Fruit fly (Drosophila melanogaster) whole organism, wandering third instar larva: ENCODE measurements around the gene wac.
A peak's percentile ranks its signal among the peaks of the same experiment; 100 is the strongest.

Experiments used
- Abd-B ChIP-seq: fragments of >200 bp; optimal IDR thresholded peaks from 2 replicates; lab custom pipeline; 2017; ENCODE audit warnings: missing biosample characterization, missing genetic modification characterization
- CG32264 ChIP-seq: fragments of 200-800 bp; sonication (Bioruptor generic); optimal IDR thresholded peaks from 2 replicates; lab custom pipeline; 2016; ENCODE audit warnings: missing biosample characterization, missing genetic modification characterization
- CG9705 ChIP-seq: fragments of 200-800 bp; sonication (Bioruptor generic); optimal IDR thresholded peaks from 2 replicates; lab custom pipeline; 2018; ENCODE audit warnings: missing biosample characterization, mild to moderate bottlenecking, missing genetic modification characterization
- CrebA ChIP-seq: fragments of 200-800 bp; sonication (Bioruptor generic); optimal IDR thresholded peaks from 2 replicates; lab custom pipeline; 2016; ENCODE audit warnings: missing biosample characterization, mild to moderate bottlenecking, missing genetic modification characterization, borderline replicate concordance
- Dfd ChIP-seq: fragments of >200 bp; optimal IDR thresholded peaks from 2 replicates; lab custom pipeline; 2017; ENCODE audit warnings: missing biosample characterization, missing genetic modification characterization
- Dif ChIP-seq: fragments of 200-275, 200-300 bp; sonication (Bioruptor generic); optimal IDR thresholded peaks from 2 replicates; lab custom pipeline; 2018; ENCODE audit warnings: missing biosample characterization, missing genetic modification characterization; ENCODE audit not compliant: partially characterized antibody
- GATAd ChIP-seq: sonication (Bioruptor generic); optimal IDR thresholded peaks from 2 replicates; lab custom pipeline; 2016; ENCODE audit warnings: missing biosample characterization, missing genetic modification characterization
- HLH106 ChIP-seq: fragments of 200-800 bp; optimal IDR thresholded peaks from 3 replicates; lab custom pipeline; 2019; ENCODE audit warnings: missing biosample characterization, mild to moderate bottlenecking, missing genetic modification characterization, moderate library complexity
- Hnf4 ChIP-seq: fragments of 200-800 bp; sonication (Bioruptor generic); optimal IDR thresholded peaks from 2 replicates; lab custom pipeline; 2016; ENCODE audit warnings: missing biosample characterization, mild to moderate bottlenecking, missing genetic modification characterization
- Hr78 ChIP-seq: fragments of >200 bp; optimal IDR thresholded peaks from 2 replicates; lab custom pipeline; 2017; ENCODE audit warnings: missing biosample characterization, missing genetic modification characterization
- Hr83 ChIP-seq: fragments of 200-300 bp; sonication (Bioruptor generic); optimal IDR thresholded peaks from 2 replicates; lab custom pipeline; 2016; ENCODE audit warnings: missing biosample characterization, mild to moderate bottlenecking, missing genetic modification characterization, moderate library complexity; ENCODE audit not compliant: poor library complexity, severe bottlenecking
- Jra ChIP-seq: sonication (Bioruptor generic); optimal IDR thresholded peaks from 2 replicates; lab custom pipeline; 2016; ENCODE audit warnings: missing biosample characterization, missing genetic modification characterization
- Mio ChIP-seq: sonication (Bioruptor generic); optimal IDR thresholded peaks from 2 replicates; lab custom pipeline; 2016; ENCODE audit warnings: missing biosample characterization, missing genetic modification characterization
- Myc ChIP-seq: fragments of >200 bp; optimal IDR thresholded peaks from 2 replicates; lab custom pipeline; 2017
- N ChIP-seq: fragments of >200 bp; optimal IDR thresholded peaks from 2 replicates; lab custom pipeline; 2018; ENCODE audit warnings: missing biosample characterization, missing external identifiers, missing genetic modification characterization
- OdsH ChIP-seq: fragments of 200-800 bp; sonication (Bioruptor generic); optimal IDR thresholded peaks from 2 replicates; lab custom pipeline; 2016; ENCODE audit warnings: missing biosample characterization, mild to moderate bottlenecking, missing genetic modification characterization
- Rel ChIP-seq, 2 experiments: fragments of 200-800 bp; sonication (Bioruptor generic) in 1 of 2; optimal IDR thresholded peaks; 2 replicates in 1 of 2; 3 replicates in 1 of 2; lab custom pipeline; 2016 to 2019; ENCODE audit warnings: mild to moderate bottlenecking in 2 of 2, missing biosample characterization in 2 of 2, missing genetic modification characterization in 2 of 2, moderate library complexity in 1 of 2
- Sp1 ChIP-seq: fragments of 200-800 bp; sonication (Bioruptor generic); optimal IDR thresholded peaks from 3 replicates; lab custom pipeline; 2019; ENCODE audit warnings: missing biosample characterization, mild to moderate bottlenecking, missing genetic modification characterization, moderate library complexity
- Vsx2 ChIP-seq: fragments of 200-300, 225-300 bp; sonication (Bioruptor generic); optimal IDR thresholded peaks from 2 replicates; lab custom pipeline; 2018; ENCODE audit warnings: missing biosample characterization, missing genetic modification characterization; ENCODE audit not compliant: partially characterized antibody
- br ChIP-seq: fragments of 200-800 bp; sonication (Bioruptor generic); optimal IDR thresholded peaks from 2 replicates; lab custom pipeline; 2016; ENCODE audit warnings: missing biosample characterization, missing genetic modification characterization
- brk ChIP-seq: fragments of 200-800 bp; sonication (Bioruptor generic); optimal IDR thresholded peaks from 2 replicates; lab custom pipeline; 2016; ENCODE audit warnings: missing biosample characterization, mild to moderate bottlenecking, missing genetic modification characterization
- dl ChIP-seq, 2 experiments: fragments of 175-275, 200-275 bp in 1 of 2; fragments of 200-275 bp in 1 of 2; sonication (Bioruptor generic); optimal IDR thresholded peaks; lab custom pipeline; 2018; ENCODE audit warnings: mild to moderate bottlenecking in 2 of 2, missing biosample characterization in 2 of 2, missing genetic modification characterization in 2 of 2, moderate library complexity in 2 of 2; ENCODE audit not compliant: partially characterized antibody in 2 of 2, insufficient read depth in 1 of 2
- dmrt93B ChIP-seq: fragments of 200-800 bp; sonication (Bioruptor generic); optimal IDR thresholded peaks from 2 replicates; lab custom pipeline; 2018; ENCODE audit warnings: missing biosample characterization, mild to moderate bottlenecking, missing genetic modification characterization
- dsf ChIP-seq: sonication (Bioruptor generic); optimal IDR thresholded peaks from 2 replicates; lab custom pipeline; 2016; ENCODE audit warnings: missing biosample characterization, missing genetic modification characterization, borderline replicate concordance
- ey ChIP-seq: fragments of 200-800 bp; sonication (Bioruptor generic); optimal IDR thresholded peaks from 2 replicates; lab custom pipeline; 2016; ENCODE audit warnings: missing biosample characterization, missing genetic modification characterization
- foxo ChIP-seq, 2 experiments: fragments of 200-800 bp; sonication (Bioruptor generic); optimal IDR thresholded peaks; 2 replicates in 1 of 2; 3 replicates in 1 of 2; lab custom pipeline; 2016 to 2017; ENCODE audit warnings: missing biosample characterization in 2 of 2, missing genetic modification characterization in 2 of 2
- fru ChIP-seq: fragments of 200-800 bp; sonication (Bioruptor generic); optimal IDR thresholded peaks from 3 replicates; lab custom pipeline; 2016; ENCODE audit warnings: missing biosample characterization, mild to moderate bottlenecking, missing genetic modification characterization
- h ChIP-seq: fragments of 200-800 bp; sonication (Bioruptor generic); optimal IDR thresholded peaks from 3 replicates; lab custom pipeline; 2016; ENCODE audit warnings: missing biosample characterization, mild to moderate bottlenecking, missing genetic modification characterization
- jim ChIP-seq: fragments of 175-275, 200-325 bp; sonication (Bioruptor generic); optimal IDR thresholded peaks from 2 replicates; lab custom pipeline; 2016; ENCODE audit warnings: missing biosample characterization, mild to moderate bottlenecking, missing genetic modification characterization
- lola ChIP-seq: fragments of >200 bp; optimal IDR thresholded peaks from 2 replicates; lab custom pipeline; 2017; ENCODE audit warnings: missing biosample characterization, missing genetic modification characterization
- pan ChIP-seq: fragments of >200 bp; optimal IDR thresholded peaks from 2 replicates; lab custom pipeline; 2017
- psq ChIP-seq: fragments of 200-800 bp; sonication (Bioruptor generic); optimal IDR thresholded peaks from 3 replicates; lab custom pipeline; 2017; ENCODE audit warnings: missing biosample characterization, mild to moderate bottlenecking, missing genetic modification characterization, moderate library complexity
- rgr ChIP-seq: fragments of 200-800 bp; sonication (Bioruptor generic); optimal IDR thresholded peaks from 3 replicates; lab custom pipeline; 2016; ENCODE audit warnings: missing biosample characterization, mild to moderate bottlenecking, missing genetic modification characterization
- sage ChIP-seq: fragments of 200-800 bp; sonication (Bioruptor generic); optimal IDR thresholded peaks from 2 replicates; lab custom pipeline; 2016; ENCODE audit warnings: missing biosample characterization, mild to moderate bottlenecking, missing genetic modification characterization
- sv ChIP-seq: fragments of 200-800 bp; sonication (Bioruptor generic); optimal IDR thresholded peaks from 3 replicates; lab custom pipeline; 2016; ENCODE audit warnings: missing biosample characterization, missing genetic modification characterization
- tai ChIP-seq: sonication (Bioruptor generic); optimal IDR thresholded peaks from 2 replicates; lab custom pipeline; 2016; ENCODE audit warnings: missing biosample characterization, missing genetic modification characterization
- usp ChIP-seq: fragments of >200 bp; optimal IDR thresholded peaks from 2 replicates; lab custom pipeline; 2017; ENCODE audit warnings: missing biosample characterization, missing genetic modification characterization
- woc ChIP-seq: sonication (Bioruptor generic); optimal IDR thresholded peaks from 2 replicates; lab custom pipeline; 2016; ENCODE audit warnings: missing biosample characterization, mild to moderate bottlenecking, missing genetic modification characterization

Gene wac

dm6 chr3L:267083-267482 lies 9.1 kb downstream of the wac start, which contains the start of gene miple1:
TSS of gene miple1 (plus strand) at chr3L:267299.
- TF ChIP-seq woc (GFP tag; lab: Kevin White, UChicago) (no peak), CG9705 (GFP tag; lab: Kevin White, UChicago) (no peak), br (GFP tag; lab: Kevin White, UChicago) (no peak), tai (GFP tag; lab: Kevin White, UChicago) (no peak), dl (GFP tag; optimal IDR thresholded peaks at IDR 0.05; lab: Kevin White, UChicago; ENCODE audit: insufficient read depth in 1 of 2, partially characterized antibody in 2 of 2) (no peak), psq (no peak), CG32264 (GFP tag; lab: Kevin White, UChicago) (no peak), CrebA (GFP tag; lab: Kevin White, UChicago) (no peak), jim (no peak), pan (lab: Kevin White, UChicago) (no peak), fru (GFP tag; lab: Kevin White, UChicago) (no peak), sage (GFP tag; lab: Kevin White, UChicago) (no peak), usp (GFP tag; lab: Kevin White, UChicago) (no peak), Dif (GFP tag; lab: Kevin White, UChicago) (no peak), Hr83 (GFP tag; lab: Kevin White, UChicago) (no peak), OdsH (GFP tag; lab: Kevin White, UChicago) (no peak), Hr78 (GFP tag; lab: Kevin White, UChicago) (no peak), N (GFP tag; lab: Kevin White, UChicago) (no peak), Myc (lab: Kevin White, UChicago) (no peak), HLH106 (tag; lab: Kevin White, UChicago) (no peak)

dm6 chr3L:267618-268017 lies 9.6 kb downstream of the wac start:
- no peak for TF ChIP-seq h (GFP tag; lab: Kevin White, UChicago)
- no peak for TF ChIP-seq psq
- no peak for TF ChIP-seq Myc (lab: Kevin White, UChicago)
- no peak for TF ChIP-seq CrebA (GFP tag; lab: Kevin White, UChicago)
- TF ChIP-seq fru (GFP tag; lab: Kevin White, UChicago): no peak
- no peak for TF ChIP-seq dmrt93B
- no peak for TF ChIP-seq Dif (GFP tag; lab: Kevin White, UChicago)
- TF ChIP-seq rgr: no peak
- no peak for TF ChIP-seq Abd-B (GFP tag; lab: Kevin White, UChicago)
- no peak for TF ChIP-seq HLH106 (tag; lab: Kevin White, UChicago)

- TF ChIP-seq tai (GFP tag; lab: Kevin White, UChicago): no peak
- TF ChIP-seq usp (GFP tag; lab: Kevin White, UChicago): no peak
- no peak for TF ChIP-seq Vsx2 (GFP tag; lab: Kevin White, UChicago)
- peak; percentile 67 for TF ChIP-seq OdsH (GFP tag; lab: Kevin White, UChicago)
- no peak for TF ChIP-seq Dif (GFP tag; lab: Kevin White, UChicago)
- TF ChIP-seq lola (GFP tag; lab: Kevin White, UChicago): no peak
- no peak for TF ChIP-seq jim
- TF ChIP-seq psq: peak; percentile 45
- peak; percentile 53 for TF ChIP-seq Rel (GFP tag; optimal IDR thresholded peaks at IDR 0.05; lab: Kevin White, UChicago)
- no peak for TF ChIP-seq Rel (tag; optimal IDR thresholded peaks at IDR 0.05; lab: Kevin White, UChicago)
- TF ChIP-seq dmrt93B: peak; percentile 43
- TF ChIP-seq CG32264 (GFP tag; lab: Kevin White, UChicago): no peak
- peak; percentile 22 for TF ChIP-seq Hnf4 (GFP tag; lab: Kevin White, UChicago)
- no peak for TF ChIP-seq dsf (GFP tag; lab: Kevin White, UChicago)
- TF ChIP-seq Myc (lab: Kevin White, UChicago): no peak
- TF ChIP-seq rgr: peak; percentile 56
- TF ChIP-seq h (GFP tag; lab: Kevin White, UChicago): peak; percentile 70
- no peak for TF ChIP-seq Hr83 (GFP tag; lab: Kevin White, UChicago)
- no peak for TF ChIP-seq CG9705 (GFP tag; lab: Kevin White, UChicago)
- TF ChIP-seq Mio (GFP tag; lab: Kevin White, UChicago): no peak
- no peak for TF ChIP-seq GATAd (GFP tag; lab: Kevin White, UChicago)
- TF ChIP-seq HLH106 (tag; lab: Kevin White, UChicago): peak; percentile 50
- TF ChIP-seq woc (GFP tag; lab: Kevin White, UChicago): peak; percentile 52
- peak; percentile 54 for TF ChIP-seq Sp1 (GFP tag; lab: Kevin White, UChicago)
- TF ChIP-seq sage (GFP tag; lab: Kevin White, UChicago): peak; percentile 49
- no peak for TF ChIP-seq dl (GFP tag; optimal IDR thresholded peaks at IDR 0.05; lab: Kevin White, UChicago; ENCODE audit: insufficient read depth in 1 of 2, partially characterized antibody in 2 of 2)
- TF ChIP-seq Abd-B (GFP tag; lab: Kevin White, UChicago): no peak
- no peak for TF ChIP-seq N (GFP tag; lab: Kevin White, UChicago)
- TF ChIP-seq ey (GFP tag; lab: Kevin White, UChicago): peak; percentile 61
- peak; percentile 71 for TF ChIP-seq fru (GFP tag; lab: Kevin White, UChicago)
- peak; percentile 25 for TF ChIP-seq sv (GFP tag; lab: Kevin White, UChicago)
- peak; percentile 35 for TF ChIP-seq br (GFP tag; lab: Kevin White, UChicago)
- TF ChIP-seq foxo (GFP tag; optimal IDR thresholded peaks at IDR 0.05; lab: Kevin White, UChicago): peak in 1 of 2 experiments; percentile 64
- peak; percentile 58 for TF ChIP-seq CrebA (GFP tag; lab: Kevin White, UChicago)
- no peak for TF ChIP-seq pan (lab: Kevin White, UChicago)
- no peak for TF ChIP-seq Dfd
- no peak for TF ChIP-seq brk
- TF ChIP-seq Jra (GFP tag; lab: Kevin White, UChicago): no peak
- no peak for TF ChIP-seq Hr78 (GFP tag; lab: Kevin White, UChicago)
- TF ChIP-seq, all 38 proteins: peak for 17
Observed at dm6 chr3L:270760-271500, 13.0 kb downstream of the wac start, which contains the start of gene miple2. TSS of gene miple2 (plus strand) at chr3L:271200.
